Fruit fly (Drosophila melanogaster): ENCODE results near the gene Coprox.

The Coprox gene

dm6 chr2L:6921360-6922090, 42.7 kb upstream of the Coprox start (continued):
- TF ChIP-seq btn (GFP tag; optimal IDR thresholded peaks at IDR 0.05) (no peak), pfk (GFP tag; optimal IDR thresholded peaks at IDR 0.05) (no peak), Atf3 (GFP tag; optimal IDR thresholded peaks at IDR 0.05) (no peak), nerfin-2 (GFP tag; IDR thresholded peaks at IDR 0.05; ENCODE audit: partially characterized antibody) (no peak), bsh (GFP tag; optimal IDR thresholded peaks at IDR 0.05) (peak in 1 of 2 experiments; percentile 7), nom (GFP tag; optimal IDR thresholded peaks at IDR 0.05) (peak; percentile 40), dan (GFP tag; IDR thresholded peaks at IDR 0.05) (no peak), CG8765 (GFP tag; IDR thresholded peaks at IDR 0.05) (no peak), CG4820 (GFP tag; optimal IDR thresholded peaks at IDR 0.05) (no peak), CG6254 (GFP tag; optimal IDR thresholded peaks at IDR 0.05) (no peak), Optix (GFP tag; IDR thresholded peaks at IDR 0.05) (no peak), da (GFP tag; optimal IDR thresholded peaks at IDR 0.05) (no peak), tap (tag; optimal IDR thresholded peaks at IDR 0.05) (peak; percentile 14), Gug (GFP tag; IDR thresholded peaks at IDR 0.05) (no peak), fd3F (GFP tag; optimal IDR thresholded peaks at IDR 0.05) (no peak), CG32772 (GFP tag; IDR thresholded peaks at IDR 0.05) (peak; percentile 24; the same call in 1 of the 2 replicates), eyg (GFP tag; optimal IDR thresholded peaks at IDR 0.05) (no peak), trh (GFP tag; optimal IDR thresholded peaks at IDR 0.05) (no peak), CG2712 (tag; optimal IDR thresholded peaks at IDR 0.05) (peak; percentile 13), inv (GFP tag; IDR thresholded peaks at IDR 0.05; ENCODE audit: partially characterized antibody) (no peak), Spps (tag; optimal IDR thresholded peaks at IDR 0.05) (no peak), chinmo (GFP tag; IDR thresholded peaks at IDR 0.05; ENCODE audit: partially characterized antibody) (no peak), H15 (GFP tag; IDR thresholded peaks at IDR 0.05) (no peak), CG3995 (GFP tag; optimal IDR thresholded peaks at IDR 0.05) (no peak), org-1 (GFP tag; optimal IDR thresholded peaks at IDR 0.05) (no peak), CG18262 (tag; optimal IDR thresholded peaks at IDR 0.05) (no peak), CG7372 (GFP tag; IDR thresholded peaks at IDR 0.05) (no peak), CG3838 (GFP tag; optimal IDR thresholded peaks at IDR 0.05) (no peak), CG31441 (GFP tag; IDR thresholded peaks at IDR 0.05) (no peak), CG12071 (GFP tag; optimal IDR thresholded peaks at IDR 0.05) (no peak), CG4360 (GFP tag; IDR thresholded peaks at IDR 0.05) (no peak), CG43689 (GFP tag; IDR thresholded peaks at IDR 0.05) (no peak), chif (GFP tag; optimal IDR thresholded peaks at IDR 0.05) (no peak), CG6175 (GFP tag; IDR thresholded peaks at IDR 0.05) (no peak), CG14860 (GFP tag; IDR thresholded peaks at IDR 0.05; ENCODE audit: partially characterized antibody) (no peak), CG12299 (tag; optimal IDR thresholded peaks at IDR 0.05) (no peak), ERR (GFP tag; optimal IDR thresholded peaks at IDR 0.05) (peak; percentile 3), CG18619 (GFP tag; optimal IDR thresholded peaks at IDR 0.05) (no peak), gsb-n (tag; optimal IDR thresholded peaks at IDR 0.05) (peak; percentile 16), Sin3A (optimal IDR thresholded peaks at IDR 0.05) (peak; percentile 19), Max (GFP tag; optimal IDR thresholded peaks at IDR 0.05) (no peak), Rfx (GFP tag; IDR thresholded peaks at IDR 0.05) (no peak), lmd (GFP tag; IDR thresholded peaks at IDR 0.05) (no peak), Blimp-1 (GFP tag; optimal IDR thresholded peaks at IDR 0.05) (peak; percentile 27), sim (GFP tag; IDR thresholded peaks at IDR 0.05) (no peak), gem (tag; optimal IDR thresholded peaks at IDR 0.05) (peak; percentile 12), CG13296 (GFP tag; optimal IDR thresholded peaks at IDR 0.05) (no peak), slbo (GFP tag; IDR thresholded peaks at IDR 0.05) (no peak), rib (GFP tag; IDR thresholded peaks at IDR 0.05) (no peak), Dll (GFP tag; IDR thresholded peaks at IDR 0.05; ENCODE audit: partially characterized antibody) (no peak), CG8089 (GFP tag; optimal IDR thresholded peaks at IDR 0.05) (no peak)
